Fruit fly (Drosophila melanogaster) whole organism, embryonic: ENCODE data around the gene CG14252.

Source experiments
- Adf1 ChIP-seq: fragments of 200-800 bp; sonication (Bioruptor generic); IDR thresholded peaks from 2 replicates; pipeline ENCODE4 v1.3.6; 2022; ENCODE audit warnings: missing biosample characterization, missing genetic modification characterization
- B-H1 ChIP-seq: fragments of 200-800 bp; sonication (Bioruptor generic); IDR thresholded peaks from 3 replicates; pipeline ENCODE4 v1.3.6; 2022; ENCODE audit warnings: missing biosample characterization, missing genetic modification characterization
- Bdp1 ChIP-seq: fragments of 200-800 bp; sonication (Bioruptor generic); optimal IDR thresholded peaks from 3 replicates; lab custom pipeline; 2016; ENCODE audit warnings: missing biosample characterization, missing genetic modification characterization
- Bteb2 ChIP-seq: fragments of 200-800 bp; sonication (Bioruptor generic); optimal IDR thresholded peaks from 2 replicates; lab custom pipeline; 2016; ENCODE audit warnings: missing biosample characterization, missing genetic modification characterization
- CG10267 ChIP-seq: fragments of 200-800 bp; sonication (Bioruptor generic); optimal IDR thresholded peaks from 2 replicates; lab custom pipeline; 2018; ENCODE audit warnings: missing biosample characterization, mild to moderate bottlenecking, missing genetic modification characterization, moderate library complexity
- CG11456 ChIP-seq: fragments of 200-800 bp; sonication (Bioruptor generic); IDR thresholded peaks from 3 replicates; pipeline ENCODE4 v1.3.6; 2022; ENCODE audit warnings: missing biosample characterization, missing genetic modification characterization
- CG12104 ChIP-seq: fragments of 200-800 bp; sonication (Bioruptor generic); optimal IDR thresholded peaks from 3 replicates; lab custom pipeline; 2016; ENCODE audit warnings: missing biosample characterization, missing genetic modification characterization
- CG12155 ChIP-seq: fragments of 200-800 bp; sonication (Bioruptor generic); optimal IDR thresholded peaks from 3 replicates; lab custom pipeline; 2016; ENCODE audit warnings: missing biosample characterization, missing genetic modification characterization
- CG12219 ChIP-seq: fragments of 200-800 bp; sonication (Bioruptor generic); optimal IDR thresholded peaks from 3 replicates; lab custom pipeline; 2018; ENCODE audit warnings: missing biosample characterization, mild to moderate bottlenecking, missing genetic modification characterization
- CG12769 ChIP-seq: fragments of 200-800 bp; sonication (Bioruptor generic); optimal IDR thresholded peaks from 2 replicates; lab custom pipeline; 2019; ENCODE audit warnings: missing biosample characterization, mild to moderate bottlenecking, missing genetic modification characterization, moderate library complexity
- CG13287 ChIP-seq: fragments of 200-800 bp; sonication (Bioruptor generic); IDR thresholded peaks from 2 replicates; pipeline ENCODE4 v1.3.6; 2022; ENCODE audit warnings: missing biosample characterization, missing genetic modification characterization; ENCODE audit not compliant: partially characterized antibody
- CG14710 ChIP-seq: fragments of 200-800 bp; sonication (Bioruptor generic); optimal IDR thresholded peaks from 3 replicates; lab custom pipeline; 2019; ENCODE audit warnings: missing biosample characterization, mild to moderate bottlenecking, missing genetic modification characterization, moderate library complexity
- CG14965 ChIP-seq: fragments of 200-800 bp; sonication (Bioruptor generic); optimal IDR thresholded peaks from 2 replicates; lab custom pipeline; 2016; ENCODE audit warnings: missing biosample characterization, missing genetic modification characterization, borderline replicate concordance
- CG17829 ChIP-seq: fragments of 200-800 bp; optimal IDR thresholded peaks from 2 replicates; lab custom pipeline; 2019; ENCODE audit warnings: missing biosample characterization, mild to moderate bottlenecking, missing genetic modification characterization, moderate library complexity
- CG4360 ChIP-seq: fragments of 200-800 bp; sonication (Bioruptor generic); IDR thresholded peaks from 2 replicates; pipeline ENCODE4 v1.3.6; 2022; ENCODE audit warnings: missing biosample characterization, missing genetic modification characterization
- CG4404 ChIP-seq: fragments of 200-800 bp; sonication (Bioruptor generic); IDR thresholded peaks from 2 replicates; pipeline ENCODE4 v1.3.6; 2022; ENCODE audit warnings: missing biosample characterization, missing genetic modification characterization
- CG4730 ChIP-seq: fragments of 200-800 bp; sonication (Bioruptor generic); IDR thresholded peaks from 2 replicates; pipeline ENCODE4 v1.3.6; 2022; ENCODE audit warnings: missing biosample characterization, missing genetic modification characterization
- CG6254 ChIP-seq: fragments of 200-800 bp; sonication (Bioruptor generic); optimal IDR thresholded peaks from 3 replicates; lab custom pipeline; 2017; ENCODE audit warnings: mild to moderate bottlenecking, missing biosample characterization, missing genetic modification reagents, missing genetic modification characterization
- CG8765 ChIP-seq: fragments of 200-800 bp; sonication (Bioruptor generic); IDR thresholded peaks from 2 replicates; pipeline ENCODE4 v1.3.6; 2022; ENCODE audit warnings: missing biosample characterization, missing genetic modification characterization
- CG9797 ChIP-seq: fragments of 200-800 bp; sonication (Bioruptor generic); optimal IDR thresholded peaks from 3 replicates; lab custom pipeline; 2018; ENCODE audit warnings: missing biosample characterization, mild to moderate bottlenecking, missing genetic modification characterization
- Dad ChIP-seq: fragments of 200-800 bp; sonication (Bioruptor generic); optimal IDR thresholded peaks from 3 replicates; lab custom pipeline; 2016; ENCODE audit warnings: missing biosample characterization, missing genetic modification characterization
- Deaf1 ChIP-seq: fragments of 200-800 bp; optimal IDR thresholded peaks from 3 replicates; lab custom pipeline; 2019; ENCODE audit warnings: missing biosample characterization, mild to moderate bottlenecking, missing genetic modification characterization, moderate library complexity
- Hand ChIP-seq: fragments of 200-800 bp; sonication (Bioruptor generic); optimal IDR thresholded peaks from 2 replicates; lab custom pipeline; 2017; ENCODE audit warnings: mild to moderate bottlenecking, missing biosample characterization, missing genetic modification reagents, missing genetic modification characterization
- Mes4 ChIP-seq: fragments of 200-800 bp; sonication (Bioruptor generic); optimal IDR thresholded peaks from 2 replicates; lab custom pipeline; 2016; ENCODE audit warnings: missing biosample characterization, missing genetic modification characterization
- Nf-YB ChIP-seq: fragments of 200-800 bp; sonication (Bioruptor generic); optimal IDR thresholded peaks from 3 replicates; lab custom pipeline; 2019; ENCODE audit warnings: missing biosample characterization, mild to moderate bottlenecking, missing genetic modification characterization, moderate library complexity
- amos ChIP-seq: fragments of 200-800 bp; sonication (Bioruptor generic); IDR thresholded peaks from 2 replicates; pipeline ENCODE4 v1.3.6; 2022; ENCODE audit warnings: missing biosample characterization, missing genetic modification characterization; ENCODE audit not compliant: partially characterized antibody
- ap ChIP-seq: fragments of 200-800 bp; sonication (Bioruptor generic); IDR thresholded peaks from 2 replicates; pipeline ENCODE4 v1.3.6; 2022; ENCODE audit warnings: missing biosample characterization, missing genetic modification characterization
- ara ChIP-seq: fragments of 200-800 bp; sonication (Bioruptor generic); IDR thresholded peaks from 2 replicates; pipeline ENCODE4 v1.3.6; 2022; ENCODE audit warnings: missing biosample characterization, missing genetic modification characterization
- bbx ChIP-seq: fragments of 200-800 bp; sonication (Bioruptor generic); IDR thresholded peaks from 2 replicates; pipeline ENCODE4 v1.3.6; 2022; ENCODE audit warnings: missing biosample characterization, missing genetic modification characterization; ENCODE audit not compliant: partially characterized antibody
- btn ChIP-seq: fragments of 200-800 bp; sonication (Bioruptor generic); optimal IDR thresholded peaks from 2 replicates; lab custom pipeline; 2016; ENCODE audit warnings: missing biosample characterization, missing genetic modification characterization
- cato ChIP-seq: fragments of 200-800 bp; sonication (Bioruptor generic); optimal IDR thresholded peaks from 2 replicates; lab custom pipeline; 2016; ENCODE audit warnings: missing biosample characterization, missing genetic modification characterization, borderline replicate concordance
- chif ChIP-seq, 2 experiments: fragments of 200-800 bp; sonication (Bioruptor generic); optimal IDR thresholded peaks; 3 replicates each; lab custom pipeline; 2016; ENCODE audit warnings: missing biosample characterization in 2 of 2, missing genetic modification characterization in 2 of 2
- ci ChIP-seq: fragments of 200-800 bp; sonication (Bioruptor generic); IDR thresholded peaks from 3 replicates; pipeline ENCODE4 v1.3.6; 2022; ENCODE audit warnings: missing biosample characterization, missing genetic modification characterization
- croc ChIP-seq: fragments of 200-800 bp; sonication (Bioruptor generic); conservative IDR thresholded peaks from 3 replicates; pipeline ENCODE4 v1.3.6; 2022; ENCODE audit warnings: missing biosample characterization, missing genetic modification characterization
- danr ChIP-seq: fragments of 200-800 bp; sonication (Bioruptor generic); IDR thresholded peaks from 2 replicates; pipeline ENCODE4 v1.3.6; 2022; ENCODE audit warnings: missing biosample characterization, missing genetic modification characterization
- dysf ChIP-seq: fragments of 200-800 bp; sonication (Bioruptor generic); IDR thresholded peaks from 3 replicates; pipeline ENCODE4 v1.3.6; 2022; ENCODE audit warnings: missing biosample characterization, missing genetic modification characterization
- exex ChIP-seq: fragments of 200-800 bp; sonication (Bioruptor generic); optimal IDR thresholded peaks from 4 replicates; lab custom pipeline; 2018; ENCODE audit warnings: missing biosample characterization, mild to moderate bottlenecking, missing genetic modification characterization, moderate library complexity
- ftz-f1 ChIP-seq: fragments of 200-800 bp; sonication (Bioruptor generic); optimal IDR thresholded peaks from 2 replicates; lab custom pipeline; 2016; ENCODE audit warnings: missing biosample characterization, missing genetic modification characterization
- gce ChIP-seq: fragments of 200-800 bp; sonication (Bioruptor generic); IDR thresholded peaks from 3 replicates; pipeline ENCODE4 v1.3.6; 2022; ENCODE audit warnings: missing biosample characterization, missing genetic modification characterization
- gsb ChIP-seq: fragments of 200-800 bp; sonication (Bioruptor generic); IDR thresholded peaks from 2 replicates; pipeline ENCODE4 v1.3.6; 2022; ENCODE audit warnings: missing biosample characterization, missing genetic modification characterization
- h ChIP-seq: fragments of >200 bp; optimal IDR thresholded peaks from 2 replicates; lab custom pipeline; 2017
- ham ChIP-seq: fragments of 200-800 bp; sonication (Bioruptor generic); IDR thresholded peaks from 2 replicates; pipeline ENCODE4 v1.3.6; 2022; ENCODE audit warnings: missing biosample characterization, missing genetic modification characterization
- jing ChIP-seq: fragments of 200-800 bp; sonication (Bioruptor generic); optimal IDR thresholded peaks from 2 replicates; lab custom pipeline; 2018; ENCODE audit warnings: missing biosample characterization, mild to moderate bottlenecking, missing genetic modification characterization
- lab ChIP-seq: fragments of 200-800 bp; sonication (Bioruptor generic); optimal IDR thresholded peaks from 3 replicates; lab custom pipeline; 2017; ENCODE audit warnings: missing biosample characterization, missing genetic modification characterization, mild to moderate bottlenecking, moderate library complexity, missing genetic modification reagents
- odd ChIP-seq: fragments of 200-800 bp; sonication (Bioruptor generic); optimal IDR thresholded peaks from 2 replicates; lab custom pipeline; 2017; ENCODE audit warnings: missing biosample characterization, mild to moderate bottlenecking, missing genetic modification characterization
- shn ChIP-seq: fragments of 200-800 bp; sonication (Bioruptor generic); optimal IDR thresholded peaks from 3 replicates; lab custom pipeline; 2016; ENCODE audit warnings: missing biosample characterization, missing genetic modification characterization
- sim ChIP-seq: fragments of 200-800 bp; sonication (Bioruptor generic); IDR thresholded peaks from 2 replicates; pipeline ENCODE4 v1.3.6; 2022; ENCODE audit warnings: missing biosample characterization, missing genetic modification characterization
- sr ChIP-seq: fragments of 200-800 bp; sonication (Bioruptor generic); IDR thresholded peaks from 3 replicates; pipeline ENCODE4 v1.3.6; 2022; ENCODE audit warnings: missing biosample characterization, missing genetic modification characterization
- vfl ChIP-seq: fragments of 200-800 bp; sonication (Bioruptor generic); optimal IDR thresholded peaks from 2 replicates; lab custom pipeline; 2016; ENCODE audit warnings: missing biosample characterization, missing genetic modification characterization
- wdn ChIP-seq: fragments of 200-800 bp; sonication (Bioruptor generic); IDR thresholded peaks from 2 replicates; pipeline ENCODE4 v1.3.6; 2022; ENCODE audit warnings: missing biosample characterization, missing genetic modification characterization
- wor ChIP-seq: fragments of 200-800 bp; sonication (Bioruptor generic); IDR thresholded peaks from 2 replicates; pipeline ENCODE4 v1.3.6; 2022; ENCODE audit warnings: missing biosample characterization, missing genetic modification characterization

CG14252 gene

DNA sequence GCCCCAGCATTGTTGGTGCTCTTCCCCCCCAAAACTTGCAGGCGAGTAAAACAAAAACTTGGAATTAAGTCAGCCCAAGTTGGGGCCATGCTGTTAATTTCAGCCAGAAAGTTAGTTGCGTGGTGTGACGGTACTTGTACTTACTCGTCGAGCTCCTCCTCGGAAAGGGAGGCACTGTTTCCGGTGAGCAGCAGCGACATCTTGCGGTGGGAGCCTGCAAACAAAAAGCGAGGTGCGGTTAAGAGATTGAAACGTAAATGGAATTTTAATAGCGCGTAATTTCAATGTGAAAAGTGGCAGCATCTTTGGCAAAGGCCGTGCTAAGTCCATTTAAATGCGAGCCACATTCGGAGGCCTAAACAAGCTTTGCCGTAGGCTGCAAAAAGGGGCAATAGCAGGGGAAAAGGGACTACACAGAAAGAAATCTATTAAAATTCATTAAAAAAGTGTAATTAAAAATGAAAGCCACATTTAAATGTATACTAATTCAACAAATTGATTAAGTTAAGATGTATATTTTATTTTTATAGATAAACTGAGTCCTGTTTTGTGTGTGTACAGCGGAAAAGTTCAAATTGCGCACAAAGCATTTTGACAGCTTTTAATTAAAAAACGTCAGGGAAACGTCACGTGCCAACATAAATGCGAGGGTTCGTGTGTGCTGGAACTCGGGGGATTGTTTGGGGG is 11.2 kb downstream of the CG14252 start (continued):
- TF ChIP-seq lab (no peak), cato (GFP tag; lab: Kevin White, UChicago) (no peak), B-H1 (GFP tag; lab: Robert Waterston, UW) (no peak), odd (GFP tag; lab: Kevin White, UChicago) (peak; percentile 0), jing (GFP tag; lab: Kevin White, UChicago) (no peak), Hand (GFP tag; lab: Kevin White, UChicago) (no peak), sr (GFP tag; lab: Robert Waterston, UW) (no peak), ftz-f1 (GFP tag; lab: Kevin White, UChicago) (no peak), wor (GFP tag; lab: Robert Waterston, UW) (no peak), Bteb2 (GFP tag; lab: Kevin White, UChicago) (no peak), CG14710 (no peak), Deaf1 (tag; lab: Kevin White, UChicago) (no peak), CG8765 (GFP tag; lab: Robert Waterston, UW) (peak; percentile 10; the same call in 1 of the 2 replicates), chif (GFP tag; optimal IDR thresholded peaks at IDR 0.05; lab: Kevin White, UChicago) (no peak), ap (no peak), exex (no peak), CG12104 (GFP tag; lab: Kevin White, UChicago) (no peak), sim (GFP tag; lab: Robert Waterston, UW) (no peak), croc (GFP tag; lab: Robert Waterston, UW) (no peak), gce (GFP tag; lab: Robert Waterston, UW) (no peak), btn (GFP tag; lab: Kevin White, UChicago) (no peak), CG4404 (GFP tag; lab: Robert Waterston, UW) (no peak), Nf-YB (GFP tag; lab: Kevin White, UChicago) (no peak), amos (GFP tag; lab: Robert Waterston, UW) (no peak), CG11456 (0 out of 3 replicates have a peak, but pooled peaks have one; percentile 45), CG12219 (GFP tag; lab: Kevin White, UChicago) (peak; percentile 23), CG4360 (GFP tag; lab: Robert Waterston, UW) (no peak), CG12155 (GFP tag; lab: Kevin White, UChicago) (no peak), h (lab: Kevin White, UChicago) (no peak), danr (GFP tag; lab: Robert Waterston, UW) (no peak), Bdp1 (no peak), CG17829 (no peak), CG10267 (no peak), ara (GFP tag; lab: Robert Waterston, UW) (no peak), CG6254 (GFP tag; lab: Kevin White, UChicago) (no peak), CG13287 (no peak), shn (GFP tag; lab: Kevin White, UChicago) (no peak), ci (no peak; the same call in 2 of the 3 replicates), gsb (GFP tag; lab: Robert Waterston, UW) (no peak), Adf1 (GFP tag; lab: Robert Waterston, UW) (no peak), ham (GFP tag; lab: Robert Waterston, UW) (no peak), bbx (GFP tag; lab: Robert Waterston, UW) (no peak), Dad (GFP tag; lab: Kevin White, UChicago) (no peak), CG12769 (no peak), CG9797 (GFP tag; lab: Kevin White, UChicago) (no peak), dysf (GFP tag; lab: Robert Waterston, UW) (peak; percentile 27; the same call in 1 of the 3 replicates), vfl (no peak), CG4730 (no peak), CG14965 (GFP tag; lab: Kevin White, UChicago) (peak; percentile 73), Mes4 (GFP tag; lab: Kevin White, UChicago) (no peak), wdn (GFP tag; lab: Robert Waterston, UW) (no peak)
